Worm (Caenorhabditis elegans): ENCODE measurements around the gene C04F5.2.

ce11 chrV:5050073-5050599, 46.8 kb downstream of the C04F5.2 start:
- no peak for TF ChIP-seq ceh-13 (GFP tag; optimal IDR thresholded peaks at IDR 0.05)
- no peak for TF ChIP-seq tbx-37 (GFP tag; conservative IDR thresholded peaks at IDR 0.05)
- TF ChIP-seq ama-1 (optimal IDR thresholded peaks at IDR 0.05), result no peak
- TF ChIP-seq pes-1 (GFP tag; IDR thresholded peaks at IDR 0.05), result no peak
- no peak for TF ChIP-seq F13C5.2 (tag; optimal IDR thresholded peaks at IDR 0.05)
- no peak for TF ChIP-seq flt-1 (GFP tag; IDR thresholded peaks at IDR 0.05)
- TF ChIP-seq tra-4 (tag; optimal IDR thresholded peaks at IDR 0.05), result no peak
- no peak for TF ChIP-seq hmbx-1 (tag; optimal IDR thresholded peaks at IDR 0.05)
- TF ChIP-seq B0310.2 (tag; optimal IDR thresholded peaks at IDR 0.05), result no peak

Measured in whole organism, early embryonic.